Worm (Caenorhabditis elegans) whole organism, late embryonic: ENCODE results near the gene nhr-91.

Experiments
- K09A11.1 ChIP-seq: sonication (generic microtip); optimal IDR thresholded peaks from 2 replicates; lab custom pipeline; 2017; ENCODE audit warnings: antibody characterized with exemption, mild to moderate bottlenecking, missing genetic modification characterization, missing compliant biosample characterization; ENCODE audit not compliant: insufficient read depth
- T23F11.4 ChIP-seq: fragments of 200-800 bp; sonication (Bioruptor generic); optimal IDR thresholded peaks from 2 replicates; lab custom pipeline; 2018; ENCODE audit warnings: mild to moderate bottlenecking, missing genetic modification characterization, missing compliant biosample characterization
- ahr-1 ChIP-seq: sonication (generic microtip); optimal IDR thresholded peaks from 2 replicates; lab custom pipeline; 2016; ENCODE audit warnings: missing genetic modification characterization, missing compliant biosample characterization
- ceh-18 ChIP-seq: sonication (generic microtip); optimal IDR thresholded peaks from 2 replicates; lab custom pipeline; 2016; ENCODE audit warnings: missing genetic modification characterization, missing compliant biosample characterization
- ceh-2 ChIP-seq: sonication (generic microtip); optimal IDR thresholded peaks from 2 replicates; lab custom pipeline; 2016; ENCODE audit warnings: missing genotype, missing genetic modification characterization, missing compliant biosample characterization
- ceh-31 ChIP-seq: sonication (generic microtip); optimal IDR thresholded peaks from 2 replicates; lab custom pipeline; 2016; ENCODE audit warnings: missing genetic modification characterization, missing compliant biosample characterization
- ceh-34 ChIP-seq: sonication (generic microtip); optimal IDR thresholded peaks from 2 replicates; lab custom pipeline; 2016; ENCODE audit warnings: mild to moderate bottlenecking, missing genetic modification characterization, missing compliant biosample characterization
- ceh-6 ChIP-seq: fragments of 200-800 bp; sonication (Bioruptor generic); optimal IDR thresholded peaks from 2 replicates; lab custom pipeline; 2018; ENCODE audit warnings: mild to moderate bottlenecking, missing genetic modification characterization, missing compliant biosample characterization
- dmd-4 ChIP-seq: sonication (generic microtip); optimal IDR thresholded peaks from 2 replicates; lab custom pipeline; 2016; ENCODE audit warnings: borderline replicate concordance, missing genetic modification characterization, missing compliant biosample characterization
- dve-1 ChIP-seq: sonication (generic microtip); optimal IDR thresholded peaks from 2 replicates; lab custom pipeline; 2017; ENCODE audit warnings: antibody characterized with exemption, mild to moderate bottlenecking, missing genetic modification characterization, missing compliant biosample characterization
- elt-2 ChIP-seq: sonication (generic microtip); optimal IDR thresholded peaks from 2 replicates; lab custom pipeline; 2016; ENCODE audit warnings: missing genetic modification reagents, missing genetic modification characterization, missing compliant biosample characterization
- ets-4 ChIP-seq: sonication (generic microtip); optimal IDR thresholded peaks from 2 replicates; lab custom pipeline; 2016; ENCODE audit warnings: missing genetic modification characterization, missing compliant biosample characterization
- eyg-1 ChIP-seq: sonication (generic microtip); optimal IDR thresholded peaks from 2 replicates; lab custom pipeline; 2016; ENCODE audit warnings: missing genotype, missing genetic modification characterization, missing compliant biosample characterization
- fax-1 ChIP-seq: sonication (generic microtip); optimal IDR thresholded peaks from 2 replicates; lab custom pipeline; 2016; ENCODE audit warnings: missing genotype, missing genetic modification characterization, missing compliant biosample characterization
- fkh-10 ChIP-seq: fragments of 150-350 bp; optimal IDR thresholded peaks from 2 replicates; lab custom pipeline; 2014; ENCODE audit warnings: missing biosample characterization, missing genetic modification reagents, missing genetic modification characterization
- fkh-6 ChIP-seq: sonication (generic microtip); optimal IDR thresholded peaks from 2 replicates; lab custom pipeline; 2016; ENCODE audit warnings: missing genetic modification characterization, missing compliant biosample characterization
- gmeb-2 ChIP-seq: sonication (generic microtip); optimal IDR thresholded peaks from 2 replicates; lab custom pipeline; 2016; ENCODE audit warnings: missing genetic modification characterization, inconsistent platforms, missing compliant biosample characterization
- hlh-30 ChIP-seq: sonication (generic microtip); optimal IDR thresholded peaks from 2 replicates; lab custom pipeline; 2017; ENCODE audit warnings: antibody characterized with exemption, missing genetic modification characterization, missing compliant biosample characterization; ENCODE audit not compliant: insufficient read depth
- hlh-6 ChIP-seq: sonication (generic microtip); optimal IDR thresholded peaks from 2 replicates; lab custom pipeline; 2016; ENCODE audit warnings: missing genotype, missing genetic modification characterization, missing compliant biosample characterization
- hlh-8 ChIP-seq: sonication (generic microtip); optimal IDR thresholded peaks from 2 replicates; lab custom pipeline; 2016; ENCODE audit warnings: missing genotype, missing genetic modification characterization, missing compliant biosample characterization
- lin-11 ChIP-seq: fragments of 200-800 bp; sonication (Bioruptor generic); optimal IDR thresholded peaks from 2 replicates; lab custom pipeline; 2018; ENCODE audit warnings: mild to moderate bottlenecking, missing genetic modification characterization, missing compliant biosample characterization
- nfya-1 ChIP-seq: sonication (generic microtip); optimal IDR thresholded peaks from 2 replicates; lab custom pipeline; 2017; ENCODE audit warnings: missing genetic modification characterization, mild to moderate bottlenecking, missing compliant biosample characterization, antibody characterized with exemption, moderate library complexity
- nhr-11 ChIP-seq: fragments of 150-350 bp; optimal IDR thresholded peaks from 2 replicates; lab custom pipeline; 2014; ENCODE audit warnings: missing biosample characterization, missing genetic modification characterization
- nhr-232 ChIP-seq: sonication (generic microtip); optimal IDR thresholded peaks from 2 replicates; lab custom pipeline; 2016; ENCODE audit warnings: missing genetic modification characterization, missing compliant biosample characterization
- npax-4 ChIP-seq: sonication (generic microtip); optimal IDR thresholded peaks from 2 replicates; lab custom pipeline; 2016; ENCODE audit warnings: missing genetic modification characterization, missing compliant biosample characterization
- odd-2 ChIP-seq: sonication (generic microtip); optimal IDR thresholded peaks from 2 replicates; lab custom pipeline; 2017; ENCODE audit warnings: antibody characterized with exemption, mild to moderate bottlenecking, missing genetic modification characterization, missing compliant biosample characterization
- pag-3 ChIP-seq: sonication (generic microtip); optimal IDR thresholded peaks from 2 replicates; lab custom pipeline; 2016; ENCODE audit warnings: missing compliant biosample characterization, missing genetic modification characterization, borderline replicate concordance
- pax-1 ChIP-seq: fragments of 150-350 bp; optimal IDR thresholded peaks from 2 replicates; lab custom pipeline; 2014; ENCODE audit warnings: missing biosample characterization, missing genetic modification characterization
- pha-2 ChIP-seq: sonication (generic microtip); optimal IDR thresholded peaks from 2 replicates; lab custom pipeline; 2017; ENCODE audit warnings: mild to moderate bottlenecking, missing genetic modification characterization, missing compliant biosample characterization
- pha-4 ChIP-seq: fragments of 150-350 bp; optimal IDR thresholded peaks from 2 replicates; lab custom pipeline; 2018; ENCODE audit warnings: missing biosample characterization, missing genetic modification reagents, missing genetic modification characterization
- pros-1 ChIP-seq: fragments of 150-350 bp; optimal IDR thresholded peaks from 2 replicates; lab custom pipeline; 2014; ENCODE audit warnings: missing biosample characterization, missing genetic modification reagents, missing genetic modification characterization
- ref-2 ChIP-seq: sonication (generic microtip); optimal IDR thresholded peaks from 2 replicates; lab custom pipeline; 2016; ENCODE audit warnings: missing genetic modification characterization, missing compliant biosample characterization
- rnt-1 ChIP-seq: sonication (generic microtip); optimal IDR thresholded peaks from 2 replicates; lab custom pipeline; 2016; ENCODE audit warnings: missing genetic modification characterization, missing compliant biosample characterization
- sox-2 ChIP-seq: fragments of 200-800 bp; sonication (Bioruptor generic); IDR thresholded peaks from 2 replicates; pipeline ENCODE4 v1.3.6; 2022; ENCODE audit warnings: missing genetic modification reagents, missing genetic modification characterization, missing compliant biosample characterization
- sox-4 ChIP-seq: sonication (generic microtip); optimal IDR thresholded peaks from 2 replicates; lab custom pipeline; 2017; ENCODE audit warnings: mild to moderate bottlenecking, missing genetic modification characterization, inconsistent platforms, missing compliant biosample characterization
- syd-9 ChIP-seq: sonication (generic microtip); optimal IDR thresholded peaks from 2 replicates; lab custom pipeline; 2016; ENCODE audit warnings: mild to moderate bottlenecking, missing genetic modification characterization, moderate library complexity, missing compliant biosample characterization
- tbx-2 ChIP-seq: sonication (generic microtip); optimal IDR thresholded peaks from 2 replicates; lab custom pipeline; 2016; ENCODE audit warnings: missing genetic modification characterization, missing compliant biosample characterization
- tbx-7 ChIP-seq: sonication (generic microtip); optimal IDR thresholded peaks from 2 replicates; lab custom pipeline; 2016; ENCODE audit warnings: missing genotype, missing genetic modification characterization, missing compliant biosample characterization
- ttx-3 ChIP-seq: sonication (generic microtip); optimal IDR thresholded peaks from 2 replicates; lab custom pipeline; 2016; ENCODE audit warnings: missing genetic modification reagents, missing genetic modification characterization, missing compliant biosample characterization
- unc-42 ChIP-seq: sonication (generic microtip); optimal IDR thresholded peaks from 2 replicates; lab custom pipeline; 2016; ENCODE audit warnings: missing genotype, missing genetic modification characterization, missing compliant biosample characterization
- unc-55 ChIP-seq: sonication (generic microtip); optimal IDR thresholded peaks from 2 replicates; lab custom pipeline; 2017; ENCODE audit warnings: missing biosample characterization, missing genetic modification reagents, missing genetic modification characterization
- unc-86 ChIP-seq: sonication (generic microtip); optimal IDR thresholded peaks from 2 replicates; lab custom pipeline; 2016; ENCODE audit warnings: missing genetic modification characterization, missing compliant biosample characterization
- zip-5 ChIP-seq: sonication (generic microtip); optimal IDR thresholded peaks from 2 replicates; lab custom pipeline; 2016; ENCODE audit warnings: missing genetic modification characterization, missing compliant biosample characterization
- ztf-16 ChIP-seq: sonication (generic microtip); optimal IDR thresholded peaks from 2 replicates; lab custom pipeline; 2017; ENCODE audit warnings: missing genetic modification characterization, missing compliant biosample characterization

Gene nhr-91

DNA sequence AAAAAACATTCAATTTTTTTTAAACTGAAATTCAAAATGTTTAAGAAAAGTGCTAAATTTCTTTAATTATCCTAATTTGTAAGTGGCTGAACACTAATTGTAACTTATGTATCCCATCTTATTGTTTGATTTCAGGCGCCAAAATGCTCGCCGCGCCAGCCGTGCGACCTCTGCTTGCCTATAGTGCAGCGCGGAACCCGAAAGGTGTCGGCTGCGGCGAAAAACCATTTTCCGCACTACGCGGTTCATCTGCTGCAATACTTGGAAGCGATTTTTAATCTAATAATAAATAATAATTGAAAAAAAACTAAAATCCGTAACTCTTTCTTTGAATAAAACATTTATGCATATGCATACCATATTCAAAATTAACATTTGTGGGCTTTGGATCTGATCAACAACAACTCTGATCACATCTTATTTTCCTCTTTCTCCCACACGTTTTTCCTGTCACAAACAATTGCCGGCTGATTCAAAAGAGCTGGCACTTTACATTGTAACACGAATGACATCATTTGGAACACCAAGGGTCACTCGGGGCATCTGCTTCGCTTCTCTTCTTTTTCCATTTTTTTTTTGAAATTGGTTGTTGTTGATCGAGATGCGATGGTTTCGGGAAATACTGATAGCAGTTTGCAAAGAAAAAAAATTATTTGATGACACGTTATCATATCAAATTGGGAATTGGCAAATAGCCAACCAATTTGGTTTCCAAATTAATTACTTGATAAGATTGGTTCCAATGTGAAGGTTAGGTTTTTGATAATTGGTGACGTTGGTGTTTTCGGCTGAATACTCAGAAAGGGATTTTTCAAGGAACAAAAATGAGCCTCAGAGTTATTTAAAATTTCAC is 36.4 kb downstream of the nhr-91 start:
- TF ChIP-seq zip-5 (tag; lab: Kevin White, UChicago) = no peak
- peak; percentile 78 for TF ChIP-seq elt-2 (tag; lab: Kevin White, UChicago)
- TF ChIP-seq ceh-18 (tag; lab: Kevin White, UChicago) = no peak
- no peak for TF ChIP-seq odd-2 (tag; lab: Kevin White, UChicago)

DNA sequence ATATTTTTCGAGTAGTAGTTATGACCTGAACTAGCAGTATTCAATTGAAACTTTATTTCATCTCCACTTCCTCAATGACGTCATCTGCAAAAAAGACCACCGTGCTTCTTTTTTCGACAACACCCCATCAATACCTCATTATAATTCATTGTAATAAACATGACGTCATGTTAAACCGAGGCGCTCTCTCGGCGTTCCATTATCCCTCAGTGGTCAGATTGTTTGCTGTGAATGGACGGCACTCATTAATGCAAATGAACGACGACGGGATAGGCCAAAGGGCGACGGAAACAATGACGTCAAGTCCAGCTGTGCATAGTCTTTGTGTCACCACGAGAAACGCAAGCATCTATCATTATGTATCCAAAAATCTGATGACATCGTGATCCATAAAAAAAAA is 38.5 kb downstream of the nhr-91 start:
- TF ChIP-seq pha-2 (peak; percentile 32), nhr-232 (no peak), eyg-1 (tag; lab: Kevin White, UChicago) (peak; percentile 23), ceh-6 (GFP tag; lab: Kevin White, UChicago) (peak; percentile 67), unc-55 (GFP tag; lab: Kevin White, UChicago) (peak; percentile 96), odd-2 (tag; lab: Kevin White, UChicago) (no peak), sox-2 (peak; percentile 94), T23F11.4 (GFP tag; lab: Kevin White, UChicago) (no peak), tbx-2 (tag; lab: Kevin White, UChicago) (peak; percentile 84), hlh-30 (peak; percentile 30), nfya-1 (tag; lab: Kevin White, UChicago) (peak; percentile 71), ttx-3 (peak; percentile 65), ceh-31 (peak; percentile 93), ref-2 (tag; lab: Kevin White, UChicago) (peak; percentile 91), unc-42 (tag; lab: Kevin White, UChicago) (peak; percentile 56)

ce11 chrX:15352871-15353270 is 43.7 kb downstream of the nhr-91 start:
- TF ChIP-seq ets-4 (tag; lab: Kevin White, UChicago) = no peak
- no peak for TF ChIP-seq fkh-6 (tag; lab: Kevin White, UChicago)
- no peak for TF ChIP-seq nhr-11 (tag; lab: Kevin White, UChicago)
- TF ChIP-seq hlh-8 (tag; lab: Kevin White, UChicago) = no peak
- TF ChIP-seq unc-86 (tag; lab: Kevin White, UChicago) = no peak
- TF ChIP-seq ceh-2 (tag; lab: Kevin White, UChicago) = no peak
- no peak for TF ChIP-seq rnt-1
- no peak for TF ChIP-seq sox-4 (tag; lab: Kevin White, UChicago)
- no peak for TF ChIP-seq pax-1 (tag; lab: Kevin White, UChicago)
- TF ChIP-seq fax-1 (tag; lab: Kevin White, UChicago) = no peak
- no peak for TF ChIP-seq ttx-3
- TF ChIP-seq hlh-6 = no peak
- TF ChIP-seq ceh-6 (GFP tag; lab: Kevin White, UChicago) = no peak
- TF ChIP-seq npax-4 = no peak
- TF ChIP-seq dve-1 = no peak
- TF ChIP-seq ahr-1 (tag; lab: Kevin White, UChicago) = no peak
- TF ChIP-seq pros-1 (tag; lab: Kevin White, UChicago) = no peak
- no peak for TF ChIP-seq odd-2 (tag; lab: Kevin White, UChicago)
- no peak for TF ChIP-seq ceh-34 (tag; lab: Kevin White, UChicago)
- no peak for TF ChIP-seq pha-4 (tag; lab: Kevin White, UChicago)
- TF ChIP-seq, all 69 proteins: peak for 0

- TF ChIP-seq nhr-11 (tag; lab: Kevin White, UChicago) (no peak), fkh-10 (GFP tag; lab: Kevin White, UChicago) (no peak), rnt-1 (peak; percentile 57), syd-9 (tag; lab: Kevin White, UChicago) (no peak), pha-2 (no peak), T23F11.4 (GFP tag; lab: Kevin White, UChicago) (no peak), ztf-16 (tag; lab: Kevin White, UChicago) (peak; percentile 13), dve-1 (peak; percentile 4), tbx-7 (tag; lab: Kevin White, UChicago) (no peak), lin-11 (tag; lab: Kevin White, UChicago) (no peak), hlh-6 (no peak), ceh-18 (tag; lab: Kevin White, UChicago) (peak; percentile 92), dmd-4 (tag; lab: Kevin White, UChicago) (peak; percentile 56), pag-3 (peak; percentile 36), sox-4 (tag; lab: Kevin White, UChicago) (no peak), ets-4 (tag; lab: Kevin White, UChicago) (peak; percentile 17), K09A11.1 (tag; lab: Kevin White, UChicago) (peak; percentile 44), gmeb-2 (tag; lab: Kevin White, UChicago) (no peak), odd-2 (tag; lab: Kevin White, UChicago) (no peak)
Measured at ce11 chrX:15353874-15354480, 44.8 kb downstream of the nhr-91 start.
